5 worm cellular contexts compared by ENCODE assay signal in genomic region chrV:11921689-11922517, ce11.
TF ChIP-seq lines count a peak whose summit lies in the region.

No protein-coding gene starts in this region.

TF ChIP-seq in whole organism, L1 larva, 84 proteins besides CTCF, POLR2A, EP300 and RAD21 (continued from another document and continues in another):
- TF ChIP-seq lsy-2 (tag; optimal IDR thresholded peaks at IDR 0.05; lab: Kevin White, UChicago) (peak; percentile 8 to 60), dpl-1 (GFP tag; optimal IDR thresholded peaks at IDR 0.05; lab: Kevin White, UChicago) (no peak), egl-27 (tag; optimal IDR thresholded peaks at IDR 0.05; lab: Kevin White, UChicago) (no peak), lin-15B (tag; optimal IDR thresholded peaks at IDR 0.05; lab: Kevin White, UChicago) (no peak), efl-1 (optimal IDR thresholded peaks at IDR 0.05; lab: Kevin White, UChicago) (no peak), efl-1 (GFP tag; optimal IDR thresholded peaks at IDR 0.05 in 1 of 2; lab: Kevin White, UChicago) (peak; percentile 10 to 20), efl-3 (GFP tag; optimal IDR thresholded peaks at IDR 0.05; lab: Kevin White, UChicago) (no peak), pax-3 (tag; optimal IDR thresholded peaks at IDR 0.05; lab: Kevin White, UChicago) (no peak), snu-23 (GFP tag; optimal IDR thresholded peaks at IDR 0.05; lab: Kevin White, UChicago) (peak; percentile 28), nhr-85 (tag; lab: Kevin White, UChicago) (peak; percentile 34), lin-35 (GFP tag; optimal IDR thresholded peaks at IDR 0.05; lab: Kevin White, UChicago) (peak in 1 of 2 experiments; percentile 40), ceh-63 (GFP tag; optimal IDR thresholded peaks at IDR 0.05; lab: Kevin White, UChicago) (no peak), hlh-4 (tag; optimal IDR thresholded peaks at IDR 0.05; lab: Kevin White, UChicago) (no peak), alr-1 (tag; optimal IDR thresholded peaks at IDR 0.05; lab: Kevin White, UChicago; ENCODE audit: borderline replicate concordance) (no peak), grh-1 (GFP tag; IDR thresholded peaks at IDR 0.05; lab: Robert Waterston, UW) (no peak), tlp-1 (tag; optimal IDR thresholded peaks at IDR 0.05; lab: Kevin White, UChicago) (no peak), mep-1 (tag; optimal IDR thresholded peaks at IDR 0.05; lab: Kevin White, UChicago) (peak; percentile 51), vab-15 (tag; optimal IDR thresholded peaks at IDR 0.05; lab: Kevin White, UChicago) (no peak), jun-1 (tag; optimal IDR thresholded peaks at IDR 0.05; lab: Kevin White, UChicago) (no peak), nhr-76 (tag; optimal IDR thresholded peaks at IDR 0.05; lab: Kevin White, UChicago) (no peak), pqm-1 (tag; optimal IDR thresholded peaks at IDR 0.05; lab: Kevin White, UChicago) (no peak), zip-4 (GFP tag; optimal IDR thresholded peaks at IDR 0.05; lab: Kevin White, UChicago) (no peak), unc-62 (GFP tag; optimal IDR thresholded peaks at IDR 0.05; lab: Kevin White, UChicago) (no peak), fkh-8 (tag; optimal IDR thresholded peaks at IDR 0.05; lab: Kevin White, UChicago) (no peak), lin-39 (tag; optimal IDR thresholded peaks at IDR 0.05; lab: Kevin White, UChicago) (no peak), mab-9 (GFP tag; IDR thresholded peaks at IDR 0.05; lab: Robert Waterston, UW) (no peak), ama-1 (optimal IDR thresholded peaks at IDR 0.05; lab: Kevin White, UChicago) (no peak), isw-1 (GFP tag; IDR thresholded peaks at IDR 0.05; lab: Robert Waterston, UW) (no peak)

TF ChIP-seq in whole organism, L2 larva, 48 proteins besides CTCF, POLR2A, EP300 and RAD21 (continued from another document):
- peak; percentile 49 for TF ChIP-seq sma-9 (GFP tag; optimal IDR thresholded peaks at IDR 0.05; lab: Kevin White, UChicago)
- no peak for TF ChIP-seq sma-9 (tag; optimal IDR thresholded peaks at IDR 0.05; lab: Kevin White, UChicago)
- TF ChIP-seq Y55F3AM.14 (GFP tag; optimal IDR thresholded peaks at IDR 0.05; lab: Kevin White, UChicago), result no peak
- TF ChIP-seq unc-55 (GFP tag; optimal IDR thresholded peaks at IDR 0.05; lab: Kevin White, UChicago), result peak; percentile 27
- TF ChIP-seq dmd-4 (tag; optimal IDR thresholded peaks at IDR 0.05; lab: Kevin White, UChicago), result no peak
- TF ChIP-seq fos-1 (tag; optimal IDR thresholded peaks at IDR 0.05; lab: Kevin White, UChicago), result peak; percentile 9
- TF ChIP-seq nhr-237 (tag; optimal IDR thresholded peaks at IDR 0.05; lab: Kevin White, UChicago), result no peak
- TF ChIP-seq elt-1 (tag; optimal IDR thresholded peaks at IDR 0.05; lab: Kevin White, UChicago), result no peak
- no peak for TF ChIP-seq ceh-16 (tag; optimal IDR thresholded peaks at IDR 0.05; lab: Kevin White, UChicago)
- TF ChIP-seq crh-2 (tag; optimal IDR thresholded peaks at IDR 0.05; lab: Kevin White, UChicago), result peak; percentile 54
- no peak for TF ChIP-seq unc-62 (GFP tag; optimal IDR thresholded peaks at IDR 0.05; lab: Kevin White, UChicago)
- TF ChIP-seq nhr-10 (tag; optimal IDR thresholded peaks at IDR 0.05; lab: Kevin White, UChicago), result no peak
- no peak for TF ChIP-seq lin-11 (tag; optimal IDR thresholded peaks at IDR 0.05; lab: Kevin White, UChicago)
- peak; percentile 62 for TF ChIP-seq C34F6.9 (tag; optimal IDR thresholded peaks at IDR 0.05; lab: Kevin White, UChicago)
- no peak for TF ChIP-seq sma-3 (GFP tag; optimal IDR thresholded peaks at IDR 0.05; lab: Kevin White, UChicago)
- no peak for TF ChIP-seq nhr-11 (tag; optimal IDR thresholded peaks at IDR 0.05; lab: Kevin White, UChicago)
- no peak for TF ChIP-seq alr-1 (tag; optimal IDR thresholded peaks at IDR 0.05; lab: Kevin White, UChicago)
- TF ChIP-seq ztf-11 (tag; optimal IDR thresholded peaks at IDR 0.05; lab: Kevin White, UChicago), result no peak
- no peak for TF ChIP-seq aly-2 (tag; optimal IDR thresholded peaks at IDR 0.05; lab: Kevin White, UChicago)

TF ChIP-seq in whole organism, L3 larva, 47 proteins besides CTCF, POLR2A, EP300 and RAD21 (continued from another document):
- no peak for TF ChIP-seq ztf-4 (tag; optimal IDR thresholded peaks at IDR 0.05; lab: Kevin White, UChicago)
- peak; percentile 39 for TF ChIP-seq nfya-1 (tag; optimal IDR thresholded peaks at IDR 0.05; lab: Kevin White, UChicago; ENCODE audit: insufficient read depth)

TF ChIP-seq in whole organism, L4 larva, 104 proteins besides CTCF, POLR2A, EP300 and RAD21 (continued from another document):
- TF ChIP-seq hlh-30 (tag; optimal IDR thresholded peaks at IDR 0.05; lab: Kevin White, UChicago; ENCODE audit: insufficient read depth) (peak; percentile 80), Y48G9A.11 (GFP tag; IDR thresholded peaks at IDR 0.05; lab: Robert Waterston, UW) (no peak), lin-29 (GFP tag; IDR thresholded peaks at IDR 0.05; lab: Robert Waterston, UW) (no peak), unc-62 (GFP tag; optimal IDR thresholded peaks at IDR 0.05 in 1 of 2; lab: Kevin White, UChicago) (peak in 1 of 2 experiments; percentile 36), unc-62 (tag; optimal IDR thresholded peaks at IDR 0.05; lab: Kevin White, UChicago) (no peak), mdl-1 (tag; optimal IDR thresholded peaks at IDR 0.05; lab: Kevin White, UChicago) (peak in 1 of 2 experiments; percentile 60), lin-13 (GFP tag; optimal IDR thresholded peaks at IDR 0.05; lab: Kevin White, UChicago) (no peak), nhr-28 (tag; optimal IDR thresholded peaks at IDR 0.05; lab: Kevin White, UChicago) (peak; percentile 71), saeg-2 (GFP tag; IDR thresholded peaks at IDR 0.05; lab: Robert Waterston, UW) (no peak), sdz-12 (GFP tag; optimal IDR thresholded peaks at IDR 0.05; lab: Kevin White, UChicago) (no peak), ZK546.5 (tag; optimal IDR thresholded peaks at IDR 0.05; lab: Kevin White, UChicago) (no peak), ama-1 (optimal IDR thresholded peaks at IDR 0.05; lab: Kevin White, UChicago) (peak; percentile 66), ces-1 (GFP tag; optimal IDR thresholded peaks at IDR 0.05; lab: Kevin White, UChicago) (no peak), hlh-11 (tag; optimal IDR thresholded peaks at IDR 0.05; lab: Kevin White, UChicago) (peak; percentile 78), daf-12 (tag; optimal IDR thresholded peaks at IDR 0.05; lab: Kevin White, UChicago) (no peak), daf-16 (GFP tag; optimal IDR thresholded peaks at IDR 0.05; lab: Kevin White, UChicago) (peak in 1 of 2 experiments; percentile 72), daf-16 (tag; optimal IDR thresholded peaks at IDR 0.05; lab: Kevin White, UChicago) (peak; percentile 96), T20F7.1 (GFP tag; optimal IDR thresholded peaks at IDR 0.05; lab: Kevin White, UChicago) (no peak), duxl-1 (tag; optimal IDR thresholded peaks at IDR 0.05; lab: Kevin White, UChicago; ENCODE audit: poor library complexity) (no peak), attf-4 (tag; optimal IDR thresholded peaks at IDR 0.05; lab: Kevin White, UChicago) (no peak), unc-130 (GFP tag; optimal IDR thresholded peaks at IDR 0.05; lab: Kevin White, UChicago) (no peak), madf-5 (GFP tag; IDR thresholded peaks at IDR 0.05; lab: Robert Waterston, UW) (no peak), nhr-11 (tag; optimal IDR thresholded peaks at IDR 0.05; lab: Kevin White, UChicago) (peak; percentile 62)

TF ChIP-seq in whole organism, young adult, 124 proteins besides CTCF, POLR2A, EP300 and RAD21 (continued from another document):
- TF ChIP-seq snpc-1.3 (tag; optimal IDR thresholded peaks at IDR 0.05; lab: Kevin White, UChicago; ENCODE audit: insufficient read depth), result no peak
- peak; percentile 52 for TF ChIP-seq efl-1 (GFP tag; optimal IDR thresholded peaks at IDR 0.05; lab: Kevin White, UChicago)
- TF ChIP-seq dpl-1 (GFP tag; optimal IDR thresholded peaks at IDR 0.05; lab: Kevin White, UChicago), result peak; percentile 8
- no peak for TF ChIP-seq hmg-1.2 (GFP tag; IDR thresholded peaks at IDR 0.05; lab: Robert Waterston, UW)
- TF ChIP-seq atf-7 (tag; optimal IDR thresholded peaks at IDR 0.05; lab: Kevin White, UChicago), result peak; percentile 3
- no peak for TF ChIP-seq athp-1 (tag; optimal IDR thresholded peaks at IDR 0.05; lab: Kevin White, UChicago)
- TF ChIP-seq lin-40 (tag; optimal IDR thresholded peaks at IDR 0.05; lab: Kevin White, UChicago), result peak; percentile 1
- TF ChIP-seq ZK185.1 (tag; optimal IDR thresholded peaks at IDR 0.05; lab: Kevin White, UChicago; ENCODE audit: poor library complexity, severe bottlenecking), result no peak
- TF ChIP-seq bed-2 (GFP tag; IDR thresholded peaks at IDR 0.05; lab: Robert Waterston, UW), result no peak
TF ChIP-seq in whole organism, young adult: peak in this region for 15.
